Fruit fly (Drosophila melanogaster) whole organism, prepupa: ENCODE data around the gene DPCoAC.
A peak's percentile ranks its signal among the peaks of the same experiment; 100 is the strongest.

Source experiments
- CG10669 ChIP-seq: fragments of 200-800 bp; sonication (Bioruptor generic); optimal IDR thresholded peaks from 3 replicates; lab custom pipeline; 2018; ENCODE audit warnings: missing biosample characterization, mild to moderate bottlenecking, missing genetic modification characterization, moderate library complexity
- CG11762 ChIP-seq: fragments of 200-800 bp; sonication (Bioruptor generic); optimal IDR thresholded peaks from 3 replicates; lab custom pipeline; 2016; ENCODE audit warnings: missing biosample characterization, missing genetic modification characterization; ENCODE audit not compliant: insufficient read depth
- CG16779 ChIP-seq: fragments of 200-800 bp; sonication (Bioruptor generic); optimal IDR thresholded peaks from 3 replicates; lab custom pipeline; 2017; ENCODE audit warnings: missing biosample characterization, mild to moderate bottlenecking, missing genetic modification characterization
- CG32006 ChIP-seq: fragments of 200-800 bp; sonication (Bioruptor generic); optimal IDR thresholded peaks from 3 replicates; lab custom pipeline; 2017; ENCODE audit warnings: missing biosample characterization, mild to moderate bottlenecking, missing genetic modification characterization
- CG34406 ChIP-seq: fragments of 200-800 bp; sonication (Bioruptor generic); optimal IDR thresholded peaks from 3 replicates; lab custom pipeline; 2016; ENCODE audit warnings: missing biosample characterization, missing genetic modification characterization
- CG3919 ChIP-seq: fragments of 200-800 bp; sonication (Bioruptor generic); optimal IDR thresholded peaks from 3 replicates; lab custom pipeline; 2016; ENCODE audit warnings: missing biosample characterization, missing genetic modification characterization
- CG6163 ChIP-seq: fragments of 200-800 bp; sonication (Bioruptor generic); IDR thresholded peaks from 3 replicates; pipeline ENCODE4 v1.3.6; 2022; ENCODE audit warnings: missing biosample characterization, missing genetic modification characterization
- CG6276 ChIP-seq: fragments of 200-800 bp; sonication (Bioruptor generic); optimal IDR thresholded peaks from 2 replicates; lab custom pipeline; 2017; ENCODE audit warnings: missing biosample characterization, mild to moderate bottlenecking, missing genetic modification characterization
- CG6792 ChIP-seq: fragments of 200-800 bp; sonication (Bioruptor generic); optimal IDR thresholded peaks from 3 replicates; lab custom pipeline; 2016; ENCODE audit warnings: missing biosample characterization, missing genetic modification characterization
- CG6808 ChIP-seq: fragments of 200-800 bp; sonication (Bioruptor generic); optimal IDR thresholded peaks from 3 replicates; lab custom pipeline; 2017; ENCODE audit warnings: missing biosample characterization, missing genetic modification characterization, mild to moderate bottlenecking, moderate library complexity, missing genetic modification reagents
- CG7368 ChIP-seq: fragments of 200-800 bp; sonication (Bioruptor generic); optimal IDR thresholded peaks from 3 replicates; lab custom pipeline; 2016; ENCODE audit warnings: missing biosample characterization, missing genetic modification characterization
- CG8632 ChIP-seq: fragments of 200-800 bp; sonication (Bioruptor generic); optimal IDR thresholded peaks from 3 replicates; lab custom pipeline; 2016; ENCODE audit warnings: missing biosample characterization, missing genetic modification characterization
- CG9139 ChIP-seq: fragments of 200-800 bp; sonication (Bioruptor generic); optimal IDR thresholded peaks from 3 replicates; lab custom pipeline; 2017; ENCODE audit warnings: missing biosample characterization, mild to moderate bottlenecking, missing genetic modification characterization
- Eip78C ChIP-seq: fragments of 200-800 bp; sonication (Bioruptor generic); peaks from one replicate; lab custom pipeline; 2016; ENCODE audit warnings: missing biosample characterization, missing genetic modification characterization
- Eip93F ChIP-seq: fragments of 200-800 bp; sonication (Bioruptor generic); optimal IDR thresholded peaks from 2 replicates; lab custom pipeline; 2016; ENCODE audit warnings: missing biosample characterization, mild to moderate bottlenecking, missing genetic modification characterization
- Ets21C ChIP-seq: fragments of 200-800 bp; sonication (Bioruptor generic); optimal IDR thresholded peaks from 3 replicates; lab custom pipeline; 2016; ENCODE audit warnings: missing biosample characterization, missing genetic modification characterization
- Ets96B ChIP-seq: fragments of 200-800 bp; optimal IDR thresholded peaks from 2 replicates; lab custom pipeline; 2019; ENCODE audit warnings: missing biosample characterization, mild to moderate bottlenecking, missing genetic modification characterization, moderate library complexity
- Gug ChIP-seq: fragments of 200-800 bp; sonication (Bioruptor generic); IDR thresholded peaks from 2 replicates; pipeline ENCODE4 v1.3.6; 2022; ENCODE audit warnings: missing biosample characterization, missing genetic modification characterization
- Hr38 ChIP-seq: sonication (Bioruptor generic); optimal IDR thresholded peaks from 2 replicates; lab custom pipeline; 2016; ENCODE audit warnings: missing biosample characterization, missing genetic modification characterization
- Hr4 ChIP-seq: fragments of 200-800 bp; sonication (Bioruptor generic); optimal IDR thresholded peaks from 3 replicates; lab custom pipeline; 2016; ENCODE audit warnings: missing biosample characterization, missing genetic modification characterization
- Lpt ChIP-seq: fragments of 200-800 bp; sonication (Bioruptor generic); optimal IDR thresholded peaks from 3 replicates; lab custom pipeline; 2016; ENCODE audit warnings: missing biosample characterization, missing genetic modification characterization
- Met ChIP-seq: fragments of 200-800 bp; sonication (Bioruptor generic); optimal IDR thresholded peaks from 3 replicates; lab custom pipeline; 2016; ENCODE audit warnings: missing biosample characterization, missing genetic modification characterization
- OdsH ChIP-seq: fragments of 200-800 bp; sonication (Bioruptor generic); optimal IDR thresholded peaks from 3 replicates; lab custom pipeline; 2016; ENCODE audit warnings: missing biosample characterization, missing genetic modification characterization
- Sox14 ChIP-seq: fragments of 200-800 bp; sonication (Bioruptor generic); optimal IDR thresholded peaks from 3 replicates; lab custom pipeline; 2016; ENCODE audit warnings: missing biosample characterization, missing genetic modification characterization
- achi ChIP-seq: fragments of 200-800 bp; sonication (Bioruptor generic); optimal IDR thresholded peaks from 3 replicates; lab custom pipeline; 2016; ENCODE audit warnings: missing biosample characterization, missing genetic modification characterization
- dsx ChIP-seq: fragments of 200-800 bp; optimal IDR thresholded peaks from 3 replicates; lab custom pipeline; 2019; ENCODE audit warnings: missing biosample characterization, mild to moderate bottlenecking, missing genetic modification characterization, moderate library complexity; ENCODE audit not compliant: poor library complexity, severe bottlenecking
- eg ChIP-seq: fragments of 200-800 bp; sonication (Bioruptor generic); IDR thresholded peaks from 3 replicates; pipeline ENCODE4 v1.3.6; 2022; ENCODE audit warnings: missing biosample characterization, missing genetic modification characterization
- esn ChIP-seq: fragments of 200-800 bp; sonication (Bioruptor generic); optimal IDR thresholded peaks from 2 replicates; lab custom pipeline; 2016; ENCODE audit warnings: missing biosample characterization, mild to moderate bottlenecking, missing genetic modification characterization, moderate library complexity
- fkh ChIP-seq: fragments of 200-800 bp; sonication (Bioruptor generic); optimal IDR thresholded peaks from 3 replicates; lab custom pipeline; 2017; ENCODE audit warnings: missing biosample characterization, mild to moderate bottlenecking, missing genetic modification characterization, moderate library complexity
- lz ChIP-seq: fragments of 200-800 bp; sonication (Bioruptor generic); optimal IDR thresholded peaks from 3 replicates; lab custom pipeline; 2016; ENCODE audit warnings: missing biosample characterization, missing genetic modification characterization
- net ChIP-seq: fragments of 200-800 bp; sonication (Bioruptor generic); optimal IDR thresholded peaks from 3 replicates; lab custom pipeline; 2016; ENCODE audit warnings: missing biosample characterization, missing genetic modification characterization
- salr ChIP-seq, 2 experiments: fragments of 200-800 bp; sonication (Bioruptor generic); optimal IDR thresholded peaks; 3 replicates each; lab custom pipeline; 2016 to 2018; ENCODE audit warnings: missing biosample characterization in 2 of 2, missing genetic modification characterization in 2 of 2, mild to moderate bottlenecking in 1 of 2
- spab ChIP-seq: fragments of 200-800 bp; sonication (Bioruptor generic); optimal IDR thresholded peaks from 2 replicates; lab custom pipeline; 2017; ENCODE audit warnings: missing biosample characterization, mild to moderate bottlenecking, missing genetic modification characterization, missing genetic modification reagents
- ss ChIP-seq, 2 experiments: fragments of 200-800 bp; sonication (Bioruptor generic); optimal IDR thresholded peaks; 2 replicates in 1 of 2; 3 replicates in 1 of 2; lab custom pipeline; 2017 to 2018; ENCODE audit warnings: mild to moderate bottlenecking in 2 of 2, missing biosample characterization in 2 of 2, missing genetic modification characterization in 2 of 2, moderate library complexity in 1 of 2
- svp ChIP-seq: fragments of 200-800 bp; sonication (Bioruptor generic); peaks from one replicate; lab custom pipeline; 2016; ENCODE audit warnings: missing biosample characterization, missing genetic modification characterization
- topi ChIP-seq: fragments of 200-800 bp; sonication (Bioruptor generic); optimal IDR thresholded peaks from 3 replicates; lab custom pipeline; 2016; ENCODE audit warnings: missing biosample characterization, missing genetic modification characterization
- vri ChIP-seq: fragments of 200-800 bp; sonication (Bioruptor generic); optimal IDR thresholded peaks from 3 replicates; lab custom pipeline; 2016; ENCODE audit warnings: missing biosample characterization, mild to moderate bottlenecking, missing genetic modification characterization

The DPCoAC gene

DNA sequence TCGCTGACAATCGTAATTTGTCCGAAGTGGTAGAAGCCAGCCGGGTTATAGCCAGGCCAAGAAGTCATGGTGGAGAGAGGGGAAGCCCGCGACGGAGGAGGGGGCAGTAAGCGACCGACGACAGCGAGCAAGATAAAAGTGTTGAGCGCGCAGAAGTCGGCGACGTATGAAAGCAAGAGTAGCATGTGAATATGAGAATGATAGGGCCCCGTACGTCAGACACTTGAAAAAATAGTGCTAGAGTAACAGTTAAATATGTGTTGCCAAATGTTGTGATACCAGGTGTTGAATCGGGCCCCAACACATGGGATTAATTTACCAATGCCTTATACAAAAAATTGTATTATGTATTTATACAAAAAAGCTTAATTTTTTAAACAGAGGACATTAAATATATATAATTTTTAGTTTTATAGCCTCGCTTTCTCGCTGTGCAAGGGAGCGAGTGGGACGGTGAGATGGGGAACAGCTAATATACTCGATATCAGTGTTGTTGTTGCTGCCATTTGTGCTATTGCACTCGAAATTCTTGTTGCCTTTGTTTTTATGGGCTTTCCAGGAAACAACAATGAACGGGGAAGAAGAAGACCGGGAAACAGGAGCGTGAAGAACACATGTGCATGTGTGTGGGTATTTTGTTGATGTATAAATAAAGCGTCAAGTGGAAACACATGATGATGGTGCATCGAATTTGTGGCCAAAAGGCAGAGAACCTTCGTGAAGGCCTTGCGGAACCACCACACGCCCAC is 7.4 kb downstream of the DPCoAC start (continued):
- TF ChIP-seq topi (GFP tag; lab: Kevin White, UChicago), result peak; percentile 78
- peak; percentile 83 for TF ChIP-seq CG6792 (GFP tag; lab: Kevin White, UChicago)
- TF ChIP-seq CG6808 (GFP tag; lab: Kevin White, UChicago), result peak; percentile 85
- peak; percentile 92 for TF ChIP-seq CG3919 (GFP tag; lab: Kevin White, UChicago)
- TF ChIP-seq CG16779 (tag; lab: Kevin White, UChicago), result peak; percentile 49
- peak; percentile 90 for TF ChIP-seq OdsH (GFP tag; lab: Kevin White, UChicago)
- TF ChIP-seq net (GFP tag; lab: Kevin White, UChicago), result peak; percentile 79
- peak; percentile 89 for TF ChIP-seq CG34406 (GFP tag; lab: Kevin White, UChicago)
- peak; percentile 90 for TF ChIP-seq CG32006 (GFP tag; lab: Kevin White, UChicago)
- TF ChIP-seq CG11762, result peak; percentile 86
- peak; percentile 79 for TF ChIP-seq CG7368 (GFP tag; lab: Kevin White, UChicago)
- TF ChIP-seq CG8632 (GFP tag; lab: Kevin White, UChicago), result peak; percentile 89
- TF ChIP-seq ss (GFP tag; optimal IDR thresholded peaks at IDR 0.05; lab: Kevin White, UChicago), result peak; percentile 67 to 88
- peak; percentile 80 for TF ChIP-seq Lpt
- TF ChIP-seq Ets21C, result peak; percentile 30
- no peak for TF ChIP-seq Hr38 (GFP tag; lab: Kevin White, UChicago)
- TF ChIP-seq, all 60 proteins: peak for 58

DNA sequence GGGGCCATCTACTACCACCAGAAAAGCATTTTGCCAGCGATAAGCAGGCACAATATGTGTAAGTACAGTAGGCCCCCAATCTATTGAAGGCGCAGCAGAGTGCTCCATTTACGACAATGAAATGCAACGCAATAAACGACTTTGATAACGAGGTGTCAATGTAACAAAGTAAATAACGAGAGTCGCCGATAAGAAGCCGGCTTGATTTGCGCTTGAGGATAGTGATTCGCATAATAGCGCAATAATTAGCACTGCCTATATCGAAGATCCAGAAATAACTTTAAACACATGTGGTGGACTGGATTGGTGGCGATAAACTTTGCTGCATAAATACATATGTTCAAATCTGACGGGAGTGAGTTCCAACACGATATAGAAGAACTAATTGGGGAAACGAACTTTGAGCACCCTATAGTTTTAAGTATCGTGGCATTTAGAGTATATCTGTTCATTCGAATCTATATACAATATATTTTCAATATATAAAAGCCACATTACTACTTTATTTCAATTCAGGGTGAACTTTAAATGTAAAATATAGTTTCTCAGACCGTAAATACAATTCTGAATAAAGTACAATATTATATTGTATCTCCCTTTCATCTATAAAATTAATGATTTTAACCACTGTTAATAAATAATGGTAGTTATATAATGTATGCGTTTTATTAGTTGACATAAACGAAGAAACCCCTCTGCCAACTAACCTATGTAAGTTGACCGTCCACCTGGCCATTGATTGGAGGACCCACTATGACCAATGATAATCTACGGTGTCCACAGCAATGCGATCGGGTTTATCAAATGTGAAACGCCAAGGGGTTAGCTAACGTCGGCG is 8.2 kb downstream of the DPCoAC start:
- TF ChIP-seq CG6276 (GFP tag; lab: Kevin White, UChicago) (no peak), Hr38 (GFP tag; lab: Kevin White, UChicago) (no peak), vri (GFP tag; lab: Kevin White, UChicago) (peak; percentile 67), svp (GFP tag; lab: Kevin White, UChicago) (peak; percentile 77), CG10669 (GFP tag; lab: Kevin White, UChicago) (peak; percentile 6), Eip93F (GFP tag; lab: Kevin White, UChicago) (no peak), eg (GFP tag; lab: Robert Waterston, UW) (0 out of 3 replicates have a peak, but pooled peaks have one; percentile 34), achi (no peak), dsx (GFP tag; lab: Kevin White, UChicago) (peak; percentile 25), Eip78C (GFP tag; lab: Kevin White, UChicago) (peak; percentile 69), Sox14 (peak; percentile 36), Hr4 (GFP tag; lab: Kevin White, UChicago) (peak; percentile 4), CG6163 (peak; percentile 45; the same call in 2 of the 3 replicates), Met (no peak), fkh (peak; percentile 10)
- TF ChIP-seq, all 60 proteins: peak for 10

DNA sequence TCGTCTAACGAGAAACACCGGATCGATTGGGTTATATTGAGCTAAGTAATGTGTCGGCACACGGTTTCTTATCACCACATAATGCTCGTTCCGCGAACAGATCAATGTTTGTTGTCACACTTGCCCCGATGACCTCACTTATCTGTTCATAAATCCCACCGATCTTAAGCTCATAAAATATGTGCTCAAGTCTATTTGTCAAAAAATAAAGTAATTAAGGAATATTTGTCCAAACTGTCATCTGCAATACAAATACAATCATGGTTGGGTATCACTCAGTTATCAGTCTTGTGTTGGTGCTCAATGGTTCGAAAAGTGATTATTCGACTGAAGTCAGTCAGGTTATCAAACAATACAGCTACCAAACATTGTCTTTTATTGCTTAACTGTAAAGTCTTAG is 9.2 kb downstream of the DPCoAC start:
- TF ChIP-seq salr (GFP tag; optimal IDR thresholded peaks at IDR 0.05; lab: Kevin White, UChicago) (no peak), svp (GFP tag; lab: Kevin White, UChicago) (peak; percentile 88), OdsH (GFP tag; lab: Kevin White, UChicago) (no peak), spab (GFP tag; lab: Kevin White, UChicago) (no peak), lz (GFP tag; lab: Kevin White, UChicago) (no peak), dsx (GFP tag; lab: Kevin White, UChicago) (no peak), CG34406 (GFP tag; lab: Kevin White, UChicago) (no peak), ss (GFP tag; optimal IDR thresholded peaks at IDR 0.05; lab: Kevin White, UChicago) (no peak), CG9139 (GFP tag; lab: Kevin White, UChicago) (no peak), topi (GFP tag; lab: Kevin White, UChicago) (no peak), fkh (peak; percentile 69), esn (no peak), Ets96B (tag; lab: Kevin White, UChicago) (no peak), Gug (no peak)
